Worm (Caenorhabditis elegans): Measurements from ENCODE around the gene M142.5.

DNA sequence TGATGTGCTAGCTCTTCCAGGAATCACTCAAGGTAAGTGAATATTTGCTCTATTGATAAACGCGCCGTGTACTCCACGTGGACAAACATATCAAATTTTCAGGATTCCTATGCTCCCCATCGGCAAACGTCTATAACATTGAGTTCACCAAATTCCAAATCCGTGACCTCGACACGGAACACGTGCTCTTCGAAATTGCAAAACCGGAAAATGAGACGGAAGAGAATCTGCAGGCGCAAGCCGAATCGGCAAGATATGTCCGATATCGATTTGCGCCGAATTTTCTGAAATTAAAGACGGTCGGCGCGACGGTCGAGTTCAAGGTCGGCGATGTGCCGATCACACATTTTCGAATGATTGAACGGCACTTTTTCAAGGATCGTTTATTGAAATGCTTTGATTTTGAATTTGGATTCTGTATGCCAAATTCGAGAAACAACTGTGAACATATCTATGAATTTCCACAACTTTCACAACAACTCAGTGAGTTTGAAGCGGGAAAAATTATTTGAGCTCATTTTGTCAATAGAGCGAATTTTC, 23.3 kb upstream of the M142.5 start:
- TF ChIP-seq skn-1 (tag; optimal IDR thresholded peaks at IDR 0.05) (no peak), ama-1 (optimal IDR thresholded peaks at IDR 0.05) (no peak), unc-39 (tag; optimal IDR thresholded peaks at IDR 0.05) (no peak), jun-1 (tag; optimal IDR thresholded peaks at IDR 0.05) (no peak), unc-62 (GFP tag; optimal IDR thresholded peaks at IDR 0.05) (no peak)

All from whole organism, L3 larva.